Worm (Caenorhabditis elegans) whole organism, L2 larva: Measurements from ENCODE around the gene gpx-7.

Experiments used
- C34F6.9 ChIP-seq: fragments of 150-350 bp; optimal IDR thresholded peaks from 2 replicates; lab custom pipeline; 2014; ENCODE audit warnings: missing biosample characterization, missing genetic modification characterization
- F13H6.1 ChIP-seq: sonication (generic microtip); optimal IDR thresholded peaks from 2 replicates; lab custom pipeline; 2016; ENCODE audit warnings: missing genetic modification characterization, missing compliant biosample characterization
- R02D3.7 ChIP-seq: fragments of 150-350 bp; optimal IDR thresholded peaks from 2 replicates; lab custom pipeline; 2014; ENCODE audit warnings: missing biosample characterization, missing genetic modification characterization
- ZK546.5 ChIP-seq: sonication (generic microtip); optimal IDR thresholded peaks from 2 replicates; lab custom pipeline; 2017; ENCODE audit warnings: missing biosample characterization, missing genetic modification characterization
- alr-1 ChIP-seq: fragments of 150-350 bp; optimal IDR thresholded peaks from 2 replicates; lab custom pipeline; 2014; ENCODE audit warnings: missing biosample characterization, missing genetic modification characterization
- aly-2 ChIP-seq: fragments of 150-350 bp; optimal IDR thresholded peaks from 2 replicates; lab custom pipeline; 2014; ENCODE audit warnings: missing biosample characterization, missing genetic modification characterization
- ama-1 ChIP-seq: fragments of 150-350 bp; optimal IDR thresholded peaks from 2 replicates; lab custom pipeline; 2018; ENCODE audit warnings: inconsistent platforms
- blmp-1 ChIP-seq: sonication (generic microtip); optimal IDR thresholded peaks from 2 replicates; lab custom pipeline; 2017; ENCODE audit warnings: missing genetic modification characterization, mild to moderate bottlenecking, missing compliant biosample characterization, antibody characterized with exemption, moderate library complexity; ENCODE audit not compliant: insufficient read depth
- ceh-16 ChIP-seq: fragments of 150-350 bp; optimal IDR thresholded peaks from 2 replicates; lab custom pipeline; 2014; ENCODE audit warnings: missing biosample characterization, missing genetic modification characterization
- ceh-82 ChIP-seq: fragments of 150-350 bp; optimal IDR thresholded peaks from 2 replicates; lab custom pipeline; 2014; ENCODE audit warnings: missing biosample characterization, missing genetic modification characterization
- crh-2 ChIP-seq: sonication (generic microtip); optimal IDR thresholded peaks from 2 replicates; lab custom pipeline; 2017; ENCODE audit warnings: missing biosample characterization, missing genetic modification characterization
- dmd-4 ChIP-seq: sonication (generic microtip); optimal IDR thresholded peaks from 2 replicates; lab custom pipeline; 2017; ENCODE audit warnings: missing biosample characterization, missing genetic modification characterization
- egl-27 ChIP-seq: sonication (generic microtip); optimal IDR thresholded peaks from 3 replicates; lab custom pipeline; 2017; ENCODE audit warnings: missing biosample characterization, missing genetic modification reagents, missing genetic modification characterization
- elt-1 ChIP-seq: fragments of 150-350 bp; optimal IDR thresholded peaks from 2 replicates; lab custom pipeline; 2014; ENCODE audit warnings: missing biosample characterization, missing genetic modification characterization
- elt-3 ChIP-seq: sonication (generic microtip); optimal IDR thresholded peaks from 2 replicates; lab custom pipeline; 2017; ENCODE audit warnings: missing biosample characterization, missing genetic modification characterization
- fos-1 ChIP-seq: fragments of 150-350 bp; optimal IDR thresholded peaks from 2 replicates; lab custom pipeline; 2014; ENCODE audit warnings: missing biosample characterization, missing genetic modification characterization
- gmeb-1 ChIP-seq: fragments of 150-350 bp; optimal IDR thresholded peaks from 2 replicates; lab custom pipeline; 2014; ENCODE audit warnings: missing biosample characterization, missing genetic modification characterization
- lin-11 ChIP-seq: fragments of 150-350 bp; sonication (generic microtip); optimal IDR thresholded peaks from 2 replicates; lab custom pipeline; 2014; ENCODE audit warnings: missing biosample characterization, missing genetic modification characterization, inconsistent platforms, mixed read lengths
- lin-13 ChIP-seq: fragments of 150-350 bp; optimal IDR thresholded peaks from 2 replicates; lab custom pipeline; 2014; ENCODE audit warnings: missing biosample characterization, missing genetic modification reagents, missing genetic modification characterization
- lin-39 ChIP-seq: fragments of 150-350 bp; optimal IDR thresholded peaks from 2 replicates; lab custom pipeline; 2014; ENCODE audit warnings: missing biosample characterization, missing genetic modification reagents, missing genetic modification characterization
- lsy-2 ChIP-seq, 2 experiments: fragments of 150-350 bp in 1 of 2; sonication (generic microtip) in 1 of 2; optimal IDR thresholded peaks; 2 replicates each; lab custom pipeline; 2014 to 2017; ENCODE audit warnings: missing biosample characterization in 2 of 2, missing genetic modification characterization in 2 of 2
- mab-5 ChIP-seq: fragments of 150-350 bp; optimal IDR thresholded peaks from 2 replicates; lab custom pipeline; 2014; ENCODE audit warnings: missing biosample characterization, missing genetic modification characterization
- mbf-1 ChIP-seq: sonication (generic microtip); optimal IDR thresholded peaks from 2 replicates; lab custom pipeline; 2017; ENCODE audit warnings: missing biosample characterization, missing genetic modification characterization
- mdl-1 ChIP-seq, 2 experiments: fragments of 150-350 bp in 1 of 2; sonication (generic microtip) in 1 of 2; optimal IDR thresholded peaks; 2 replicates each; lab custom pipeline; 2017; ENCODE audit warnings: missing biosample characterization in 2 of 2, missing genetic modification characterization in 2 of 2
- nhr-10 ChIP-seq: sonication (generic microtip); optimal IDR thresholded peaks from 2 replicates; lab custom pipeline; 2017; ENCODE audit warnings: missing biosample characterization, missing genetic modification characterization
- nhr-11 ChIP-seq: fragments of 150-350 bp; optimal IDR thresholded peaks from 2 replicates; lab custom pipeline; 2014; ENCODE audit warnings: missing biosample characterization, missing genetic modification characterization
- nhr-12 ChIP-seq: fragments of 150-350 bp; optimal IDR thresholded peaks from 2 replicates; lab custom pipeline; 2014; ENCODE audit warnings: missing biosample characterization, missing genetic modification characterization
- nhr-129 ChIP-seq: fragments of 150-350 bp; optimal IDR thresholded peaks from 2 replicates; lab custom pipeline; 2014; ENCODE audit warnings: missing biosample characterization, missing genetic modification characterization
- nhr-21 ChIP-seq: fragments of 150-350 bp; optimal IDR thresholded peaks from 2 replicates; lab custom pipeline; 2014; ENCODE audit warnings: missing biosample characterization, missing genetic modification characterization
- nhr-23 ChIP-seq: fragments of 150-350 bp; optimal IDR thresholded peaks from 2 replicates; lab custom pipeline; 2014; ENCODE audit warnings: missing biosample characterization, missing genetic modification reagents, missing genetic modification characterization
- nhr-237 ChIP-seq: fragments of 150-350 bp; optimal IDR thresholded peaks from 2 replicates; lab custom pipeline; 2014; ENCODE audit warnings: missing biosample characterization, missing genetic modification characterization
- nhr-25 ChIP-seq: fragments of 150-350 bp; sonication (generic microtip); optimal IDR thresholded peaks from 3 replicates; lab custom pipeline; 2014; ENCODE audit warnings: missing biosample characterization, missing genetic modification characterization
- nhr-6 ChIP-seq: fragments of 150-350 bp; optimal IDR thresholded peaks from 2 replicates; lab custom pipeline; 2014; ENCODE audit warnings: missing biosample characterization, missing genetic modification characterization
- nhr-77 ChIP-seq: fragments of 150-350 bp; optimal IDR thresholded peaks from 2 replicates; lab custom pipeline; 2014; ENCODE audit warnings: missing biosample characterization, missing genetic modification characterization
- peb-1 ChIP-seq: fragments of 150-350 bp; optimal IDR thresholded peaks from 2 replicates; lab custom pipeline; 2014; ENCODE audit warnings: missing biosample characterization, missing genetic modification characterization
- skn-1 ChIP-seq: sonication (generic microtip); optimal IDR thresholded peaks from 2 replicates; lab custom pipeline; 2017; ENCODE audit warnings: missing biosample characterization, missing genetic modification characterization
- sma-3 ChIP-seq: sonication (generic microtip); optimal IDR thresholded peaks from 2 replicates; lab custom pipeline; 2016; ENCODE audit warnings: missing genetic modification reagents, missing genetic modification characterization, missing compliant biosample characterization
- sma-9 ChIP-seq, 2 experiments: fragments of 150-350 bp in 1 of 2; sonication (generic microtip) in 1 of 2; optimal IDR thresholded peaks; 2 replicates each; lab custom pipeline; 2014 to 2016; ENCODE audit warnings: missing genetic modification characterization in 2 of 2, mild to moderate bottlenecking in 1 of 2, missing biosample characterization in 1 of 2, missing compliant biosample characterization in 1 of 2, missing genetic modification reagents in 1 of 2, moderate library complexity in 1 of 2
- snpc-4 ChIP-seq: fragments of 150-350 bp; optimal IDR thresholded peaks from 2 replicates; lab custom pipeline; 2014; ENCODE audit warnings: missing biosample characterization, missing genetic modification characterization
- unc-39 ChIP-seq: fragments of 150-350 bp; optimal IDR thresholded peaks from 2 replicates; lab custom pipeline; 2014; ENCODE audit warnings: missing biosample characterization, missing genetic modification characterization
- unc-55 ChIP-seq: fragments of 150-350 bp; sonication (generic microtip); optimal IDR thresholded peaks from 3 replicates; lab custom pipeline; 2014; ENCODE audit warnings: missing biosample characterization, missing genetic modification reagents, missing genetic modification characterization
- unc-62 ChIP-seq: fragments of 150-350 bp; optimal IDR thresholded peaks from 2 replicates; lab custom pipeline; 2014; ENCODE audit warnings: missing biosample characterization, missing genetic modification reagents, missing genetic modification characterization
- zag-1 ChIP-seq: fragments of 150-350 bp; optimal IDR thresholded peaks from 2 replicates; lab custom pipeline; 2014; ENCODE audit warnings: missing biosample characterization, missing genetic modification characterization
- ztf-1 ChIP-seq: fragments of 200-800 bp; sonication (Bioruptor generic); conservative IDR thresholded peaks from 2 replicates; pipeline ENCODE4 v1.3.6; 2022; ENCODE audit warnings: missing genetic modification characterization, missing compliant biosample characterization
- ztf-11 ChIP-seq: sonication (generic microtip); optimal IDR thresholded peaks from 2 replicates; lab custom pipeline; 2017; ENCODE audit warnings: missing biosample characterization, missing genetic modification characterization
- ztf-4 ChIP-seq: fragments of 150-350 bp; optimal IDR thresholded peaks from 2 replicates; lab custom pipeline; 2014; ENCODE audit warnings: missing biosample characterization, missing genetic modification characterization

Gene gpx-7

ce11 chrX:7782389-7782788 is 17.2 kb downstream of the gpx-7 start, which contains the start of gene ZK154.4:
TSS of gene ZK154.4 (minus strand) at chrX:7782415.
- no peak for TF ChIP-seq ama-1 (lab: Kevin White, UChicago)
- no peak for TF ChIP-seq ceh-82 (tag; lab: Kevin White, UChicago)
- TF ChIP-seq F13H6.1 (tag; lab: Kevin White, UChicago), result peak; percentile 17
- TF ChIP-seq elt-3 (tag; lab: Kevin White, UChicago), result no peak
- TF ChIP-seq nhr-11 (tag; lab: Kevin White, UChicago), result no peak
- TF ChIP-seq alr-1 (tag; lab: Kevin White, UChicago), result no peak
- TF ChIP-seq lin-11 (tag; lab: Kevin White, UChicago), result no peak
- TF ChIP-seq ZK546.5 (tag; lab: Kevin White, UChicago), result no peak
- TF ChIP-seq unc-55 (GFP tag; lab: Kevin White, UChicago), result no peak
- TF ChIP-seq lsy-2 (tag; optimal IDR thresholded peaks at IDR 0.05; lab: Kevin White, UChicago), result peak in 1 of 2 experiments; percentile 63
- peak; percentile 12 for TF ChIP-seq sma-3 (GFP tag; lab: Kevin White, UChicago)
- no peak for TF ChIP-seq mbf-1 (tag; lab: Kevin White, UChicago)
- TF ChIP-seq ztf-4 (tag; lab: Kevin White, UChicago), result no peak
- no peak for TF ChIP-seq fos-1 (tag; lab: Kevin White, UChicago)
- TF ChIP-seq snpc-4 (tag; lab: Kevin White, UChicago), result no peak
- TF ChIP-seq peb-1 (tag; lab: Kevin White, UChicago), result no peak
- TF ChIP-seq egl-27 (tag; lab: Kevin White, UChicago), result no peak
- no peak for TF ChIP-seq nhr-12 (tag; lab: Kevin White, UChicago)
- TF ChIP-seq skn-1 (tag; lab: Kevin White, UChicago), result no peak
- no peak for TF ChIP-seq unc-62
- TF ChIP-seq lin-39, result no peak
- no peak for TF ChIP-seq nhr-6 (tag; lab: Kevin White, UChicago)
- TF ChIP-seq ceh-16 (tag; lab: Kevin White, UChicago), result no peak
- TF ChIP-seq mdl-1 (tag; optimal IDR thresholded peaks at IDR 0.05; lab: Kevin White, UChicago), result no peak
- TF ChIP-seq C34F6.9 (tag; lab: Kevin White, UChicago), result peak; percentile 72
- no peak for TF ChIP-seq gmeb-1 (tag; lab: Kevin White, UChicago)
- TF ChIP-seq aly-2 (tag; lab: Kevin White, UChicago), result no peak
- peak; percentile 9 for TF ChIP-seq lin-13 (GFP tag; lab: Kevin White, UChicago)
- TF ChIP-seq blmp-1 (tag; lab: Kevin White, UChicago), result no peak
- TF ChIP-seq R02D3.7, result no peak
- no peak for TF ChIP-seq nhr-10
- TF ChIP-seq nhr-23, result no peak
- TF ChIP-seq nhr-237 (tag; lab: Kevin White, UChicago), result no peak
- TF ChIP-seq ztf-11 (tag; lab: Kevin White, UChicago), result no peak
- peak; percentile 90 for TF ChIP-seq nhr-129
- TF ChIP-seq mab-5, result no peak
- no peak for TF ChIP-seq nhr-25 (tag; lab: Kevin White, UChicago)
- no peak for TF ChIP-seq nhr-77 (tag; lab: Kevin White, UChicago)
- no peak for TF ChIP-seq ztf-1 (GFP tag; lab: Robert Waterston, UW)
- TF ChIP-seq unc-39, result no peak
- no peak for TF ChIP-seq zag-1
- no peak for TF ChIP-seq dmd-4 (tag; lab: Kevin White, UChicago)
- TF ChIP-seq elt-1 (tag; lab: Kevin White, UChicago), result no peak
- no peak for TF ChIP-seq nhr-21 (tag; lab: Kevin White, UChicago)
- peak; percentile 11 for TF ChIP-seq crh-2 (tag; lab: Kevin White, UChicago)
- peak; percentile 49 for TF ChIP-seq sma-9 (GFP tag; optimal IDR thresholded peaks at IDR 0.05; lab: Kevin White, UChicago)
- TF ChIP-seq sma-9 (tag; optimal IDR thresholded peaks at IDR 0.05; lab: Kevin White, UChicago), result no peak

ce11 chrX:7781827-7782226 is 17.8 kb downstream of the gpx-7 start:
- TF ChIP-seq F13H6.1 (tag; lab: Kevin White, UChicago), result no peak
- TF ChIP-seq nhr-237 (tag; lab: Kevin White, UChicago), result no peak
- TF ChIP-seq mdl-1 (tag; optimal IDR thresholded peaks at IDR 0.05; lab: Kevin White, UChicago), result no peak
- no peak for TF ChIP-seq elt-3 (tag; lab: Kevin White, UChicago)
- TF ChIP-seq nhr-25 (tag; lab: Kevin White, UChicago), result no peak
- TF ChIP-seq lin-11 (tag; lab: Kevin White, UChicago), result no peak
- TF ChIP-seq ama-1 (lab: Kevin White, UChicago), result no peak
- TF ChIP-seq unc-55 (GFP tag; lab: Kevin White, UChicago), result no peak
- TF ChIP-seq nhr-11 (tag; lab: Kevin White, UChicago), result no peak
- TF ChIP-seq snpc-4 (tag; lab: Kevin White, UChicago), result no peak
- TF ChIP-seq, all 48 proteins: peak for 0
